Worm (Caenorhabditis elegans) whole organism, young adult: ENCODE measurements around the gene F54D10.4.
A peak's percentile ranks its signal among the peaks of the same experiment; 100 is the strongest.

Experiments
- B0035.1 ChIP-seq: sonication (generic microtip); optimal IDR thresholded peaks from 2 replicates; lab custom pipeline; 2016; ENCODE audit warnings: missing genetic modification characterization, mild to moderate bottlenecking, missing compliant biosample characterization, missing genotype, missing genetic modification reagents
- C06A6.2 ChIP-seq: fragments of 200-800 bp; sonication (Bioruptor generic); conservative IDR thresholded peaks from 2 replicates; pipeline ENCODE4 v1.3.6; 2022; ENCODE audit warnings: missing genetic modification characterization, missing compliant biosample characterization
- D2030.7 ChIP-seq: fragments of 200-800 bp; sonication (Bioruptor generic); IDR thresholded peaks from 2 replicates; pipeline ENCODE4 v1.3.6; 2022; ENCODE audit warnings: missing genetic modification reagents, missing genetic modification characterization, missing compliant biosample characterization
- F10E7.11 ChIP-seq: sonication (generic microtip); optimal IDR thresholded peaks from 2 replicates; lab custom pipeline; 2017; ENCODE audit warnings: mild to moderate bottlenecking, missing genetic modification characterization, moderate library complexity, missing compliant biosample characterization
- F23B12.7 ChIP-seq: sonication (generic microtip); optimal IDR thresholded peaks from 2 replicates; lab custom pipeline; 2017; ENCODE audit warnings: missing genetic modification characterization, mild to moderate bottlenecking, missing compliant biosample characterization, antibody characterized with exemption, moderate library complexity; ENCODE audit not compliant: insufficient read depth
- F33H1.4 ChIP-seq: fragments of 200-800 bp; sonication (Bioruptor generic); IDR thresholded peaks from 2 replicates; pipeline ENCODE4 v1.3.6; 2022; ENCODE audit warnings: missing genetic modification reagents, missing genetic modification characterization, missing compliant biosample characterization
- F39B2.1 ChIP-seq: fragments of 200-800 bp; sonication (Bioruptor generic); IDR thresholded peaks from 2 replicates; pipeline ENCODE4 v1.3.6; 2022; ENCODE audit warnings: missing genetic modification reagents, missing genetic modification characterization, missing compliant biosample characterization
- F55B11.4 ChIP-seq: sonication (generic microtip); optimal IDR thresholded peaks from 2 replicates; lab custom pipeline; 2016; ENCODE audit warnings: missing compliant biosample characterization, missing genetic modification characterization, borderline replicate concordance; ENCODE audit not compliant: insufficient read depth
- F57A8.1 ChIP-seq: fragments of 200-800 bp; sonication (Bioruptor generic); optimal IDR thresholded peaks from 2 replicates; lab custom pipeline; 2018; ENCODE audit warnings: mild to moderate bottlenecking, missing genetic modification characterization, moderate library complexity, missing compliant biosample characterization
- F57C9.4 ChIP-seq: sonication (generic microtip); optimal IDR thresholded peaks from 2 replicates; lab custom pipeline; 2017; ENCODE audit warnings: mild to moderate bottlenecking, missing genetic modification characterization, missing compliant biosample characterization
- Y53G8AR.9 ChIP-seq: fragments of 200-800 bp; sonication (Bioruptor generic); conservative IDR thresholded peaks from 2 replicates; pipeline ENCODE4 v1.3.6; 2022; ENCODE audit warnings: missing genetic modification reagents, missing genetic modification characterization, missing compliant biosample characterization
- Y56A3A.18 ChIP-seq: fragments of 200-800 bp; sonication (Bioruptor generic); IDR thresholded peaks from 2 replicates; pipeline ENCODE4 v1.3.6; 2022; ENCODE audit warnings: missing genetic modification reagents, missing genetic modification characterization, missing compliant biosample characterization
- ama-1 ChIP-seq, 3 experiments: fragments of 150-350 bp in 1 of 3; sonication (generic microtip) in 2 of 3; optimal IDR thresholded peaks; 2 replicates each; lab custom pipeline; 2014 to 2018; ENCODE audit warnings: missing biosample characterization in 2 of 3, missing genetic modification characterization in 2 of 3, missing genetic modification reagents in 2 of 3
- aptf-2 ChIP-seq: fragments of 200-800 bp; sonication (Bioruptor generic); conservative IDR thresholded peaks from 2 replicates; pipeline ENCODE4 v1.3.6; 2022; ENCODE audit warnings: missing genetic modification reagents, missing genetic modification characterization, missing compliant biosample characterization
- athp-1 ChIP-seq: sonication (generic microtip); optimal IDR thresholded peaks from 2 replicates; lab custom pipeline; 2017; ENCODE audit warnings: mild to moderate bottlenecking, missing genetic modification characterization, missing compliant biosample characterization
- ccch-3 ChIP-seq: fragments of 200-800 bp; sonication (Bioruptor generic); optimal IDR thresholded peaks from 2 replicates; lab custom pipeline; 2018; ENCODE audit warnings: mild to moderate bottlenecking, missing genetic modification characterization, missing compliant biosample characterization
- cebp-1 ChIP-seq, 2 experiments: fragments of 200-800 bp in 1 of 2; sonication (Bioruptor generic) in 1 of 2; sonication (generic microtip) in 1 of 2; IDR thresholded peaks in 1 of 2; optimal IDR thresholded peaks in 1 of 2; 2 replicates each; pipeline versions ENCODE4 v1.3.6 to Lab custom; 2017 to 2022; ENCODE audit warnings: missing compliant biosample characterization in 2 of 2, missing genetic modification characterization in 2 of 2, mild to moderate bottlenecking in 1 of 2, missing genetic modification reagents in 1 of 2, moderate library complexity in 1 of 2
- ceh-100 ChIP-seq: fragments of 200-800 bp; sonication (Bioruptor generic); IDR thresholded peaks from 2 replicates; pipeline ENCODE4 v1.3.6; 2022; ENCODE audit warnings: missing genetic modification reagents, missing genetic modification characterization, missing compliant biosample characterization
- ceh-40 ChIP-seq: fragments of 200-800 bp; sonication (Bioruptor generic); IDR thresholded peaks from 2 replicates; pipeline ENCODE4 v1.3.6; 2022; ENCODE audit warnings: missing genetic modification characterization, missing compliant biosample characterization
- ceh-79 ChIP-seq: sonication (generic microtip); optimal IDR thresholded peaks from 2 replicates; lab custom pipeline; 2017; ENCODE audit warnings: mild to moderate bottlenecking, missing genetic modification characterization, missing compliant biosample characterization
- die-1 ChIP-seq: sonication (generic microtip); optimal IDR thresholded peaks from 2 replicates; lab custom pipeline; 2016; ENCODE audit warnings: missing genotype, mild to moderate bottlenecking, missing genetic modification characterization, missing compliant biosample characterization
- ekl-4 ChIP-seq: fragments of 200-800 bp; sonication (Bioruptor generic); IDR thresholded peaks from 2 replicates; pipeline ENCODE4 v1.3.6; 2022; ENCODE audit warnings: missing genetic modification reagents, missing genetic modification characterization, missing compliant biosample characterization
- hmg-20 ChIP-seq: fragments of 200-800 bp; sonication (Bioruptor generic); IDR thresholded peaks from 2 replicates; pipeline ENCODE4 v1.3.6; 2022; ENCODE audit warnings: missing genetic modification reagents, missing genetic modification characterization, missing compliant biosample characterization
- lin-35 ChIP-seq, 3 experiments: fragments of 150-350 bp in 2 of 3; sonication (generic microtip) in 1 of 3; optimal IDR thresholded peaks; 2 replicates each; lab custom pipeline; 2014 to 2018; ENCODE audit warnings: missing biosample characterization in 3 of 3, missing genetic modification characterization in 3 of 3, missing genetic modification reagents in 3 of 3
- lir-1 ChIP-seq: fragments of 200-800 bp; sonication (Bioruptor generic); conservative IDR thresholded peaks from 2 replicates; pipeline ENCODE4 v1.3.6; 2022; ENCODE audit warnings: missing genetic modification reagents, missing genetic modification characterization, missing compliant biosample characterization
- lsl-1 ChIP-seq: fragments of 200-800 bp; sonication (Bioruptor generic); optimal IDR thresholded peaks from 2 replicates; lab custom pipeline; 2018; ENCODE audit warnings: mild to moderate bottlenecking, missing genetic modification characterization, moderate library complexity, missing compliant biosample characterization
- lsy-27 ChIP-seq: sonication (generic microtip); optimal IDR thresholded peaks from 2 replicates; lab custom pipeline; 2017; ENCODE audit warnings: missing genetic modification characterization, mild to moderate bottlenecking, missing compliant biosample characterization, antibody characterized with exemption, missing genotype, borderline replicate concordance; ENCODE audit not compliant: insufficient read depth
- madf-10 ChIP-seq: sonication (generic microtip); optimal IDR thresholded peaks from 2 replicates; lab custom pipeline; 2016; ENCODE audit warnings: mild to moderate bottlenecking, missing genetic modification characterization, missing compliant biosample characterization
- madf-6 ChIP-seq: fragments of 200-800 bp; sonication (Bioruptor generic); IDR thresholded peaks from 2 replicates; pipeline ENCODE4 v1.3.6; 2022; ENCODE audit warnings: missing genetic modification reagents, missing genetic modification characterization, missing compliant biosample characterization
- madf-8 ChIP-seq: fragments of 200-800 bp; sonication (Bioruptor generic); conservative IDR thresholded peaks from 2 replicates; pipeline ENCODE4 v1.3.6; 2022; ENCODE audit warnings: missing genetic modification reagents, missing genetic modification characterization, missing compliant biosample characterization
- mcd-1 ChIP-seq: fragments of 200-800 bp; sonication (Bioruptor generic); IDR thresholded peaks from 2 replicates; pipeline ENCODE4 v1.3.6; 2022; ENCODE audit warnings: missing genetic modification reagents, missing genetic modification characterization, missing compliant biosample characterization
- nhr-120 ChIP-seq: fragments of 200-800 bp; sonication (Bioruptor generic); IDR thresholded peaks from 2 replicates; pipeline ENCODE4 v1.3.6; 2022; ENCODE audit warnings: missing genetic modification characterization, missing compliant biosample characterization
- nhr-80 ChIP-seq: sonication (generic microtip); optimal IDR thresholded peaks from 2 replicates; lab custom pipeline; 2016; ENCODE audit warnings: missing genetic modification characterization, missing compliant biosample characterization
- nhr-90 ChIP-seq: sonication (generic microtip); optimal IDR thresholded peaks from 2 replicates; lab custom pipeline; 2016; ENCODE audit warnings: missing genotype, mild to moderate bottlenecking, missing genetic modification characterization, missing compliant biosample characterization
- rcor-1 ChIP-seq: fragments of 200-800 bp; sonication (Bioruptor generic); IDR thresholded peaks from 2 replicates; pipeline ENCODE4 v1.3.6; 2022; ENCODE audit warnings: missing genetic modification reagents, missing genetic modification characterization, missing compliant biosample characterization
- repo-1 ChIP-seq: sonication (generic microtip); optimal IDR thresholded peaks from 2 replicates; lab custom pipeline; 2017; ENCODE audit warnings: mild to moderate bottlenecking, missing genetic modification characterization, missing compliant biosample characterization
- rpc-1 ChIP-seq, 2 experiments: fragments of 150-350 bp in 1 of 2; sonication (generic microtip) in 1 of 2; optimal IDR thresholded peaks; 2 replicates each; lab custom pipeline; 2014 to 2018; ENCODE audit warnings: missing biosample characterization in 1 of 2, missing genetic modification characterization in 1 of 2, missing genetic modification reagents in 1 of 2, missing genotype in 1 of 2
- sdz-38 ChIP-seq: sonication (generic microtip); optimal IDR thresholded peaks from 2 replicates; lab custom pipeline; 2016; ENCODE audit warnings: missing genotype, missing genetic modification characterization, missing compliant biosample characterization
- snpc-1.1 ChIP-seq: sonication (generic microtip); optimal IDR thresholded peaks from 2 replicates; lab custom pipeline; 2017; ENCODE audit warnings: missing genetic modification characterization, mild to moderate bottlenecking, missing compliant biosample characterization, antibody characterized with exemption, moderate library complexity, missing genotype, missing genetic modification reagents; ENCODE audit not compliant: insufficient read depth
- snpc-3.4 ChIP-seq: sonication (generic microtip); optimal IDR thresholded peaks from 2 replicates; lab custom pipeline; 2017; ENCODE audit warnings: missing genetic modification characterization, mild to moderate bottlenecking, missing compliant biosample characterization, antibody characterized with exemption, moderate library complexity, missing genotype, missing genetic modification reagents
- snpc-4 ChIP-seq, 5 experiments: fragments of 150-350 bp in 1 of 5; sonication (generic microtip) in 4 of 5; optimal IDR thresholded peaks; 2 replicates each; lab custom pipeline; 2014 to 2018; ENCODE audit warnings: missing genetic modification characterization in 5 of 5, missing biosample characterization in 3 of 5, antibody characterized with exemption in 2 of 5, mild to moderate bottlenecking in 2 of 5, missing compliant biosample characterization in 2 of 5, missing genotype in 2 of 5, moderate library complexity in 2 of 5, missing genetic modification reagents in 1 of 5
- unc-130 ChIP-seq: sonication (generic microtip); optimal IDR thresholded peaks from 2 replicates; lab custom pipeline; 2016; ENCODE audit warnings: missing genetic modification reagents, missing genetic modification characterization, missing compliant biosample characterization
- xnd-1 ChIP-seq: sonication (generic microtip); optimal IDR thresholded peaks from 2 replicates; lab custom pipeline; 2016; ENCODE audit warnings: missing genotype, missing genetic modification reagents, missing genetic modification characterization, missing compliant biosample characterization
- ztf-22 ChIP-seq: fragments of 200-800 bp; sonication (Bioruptor generic); optimal IDR thresholded peaks from 2 replicates; lab custom pipeline; 2018; ENCODE audit warnings: mild to moderate bottlenecking, missing genetic modification characterization, moderate library complexity, missing compliant biosample characterization
- ztf-3 ChIP-seq: fragments of 200-800 bp; sonication (Bioruptor generic); optimal IDR thresholded peaks from 2 replicates; lab custom pipeline; 2018; ENCODE audit warnings: mild to moderate bottlenecking, missing genetic modification characterization, missing compliant biosample characterization

Gene F54D10.4

DNA sequence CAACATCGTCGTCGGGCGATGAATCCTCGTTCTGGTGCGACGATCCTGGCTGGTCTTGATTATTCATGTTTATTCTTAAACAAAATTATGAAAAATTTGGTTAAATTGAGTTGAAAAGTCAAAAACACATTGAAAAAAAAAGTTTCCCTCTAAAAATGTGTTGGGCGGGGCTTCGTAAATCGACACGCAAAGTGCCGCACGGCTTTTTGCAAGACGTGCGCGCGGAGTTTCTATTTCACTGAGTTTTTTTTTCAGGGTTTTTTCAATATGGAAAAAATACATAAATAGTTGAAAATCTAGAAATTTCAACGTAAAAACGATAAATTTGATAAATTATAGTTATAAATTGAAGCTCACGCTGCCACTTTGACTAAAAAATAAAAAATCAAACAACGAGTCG is 1.2 kb upstream of the F54D10.4 start, which contains the start of gene F54D10.5 (continued):
- TF ChIP-seq lin-35 (GFP tag; optimal IDR thresholded peaks at IDR 0.05; lab: Kevin White, UChicago) (peak in 1 of 3 experiments; percentile 83), F23B12.7 (tag; lab: Kevin White, UChicago) (peak; percentile 67), lsy-27 (tag; lab: Kevin White, UChicago) (no peak), hmg-20 (GFP tag; lab: Robert Waterston, UW) (no peak), athp-1 (tag; lab: Kevin White, UChicago) (no peak), mcd-1 (GFP tag; lab: Robert Waterston, UW) (peak; percentile 73), die-1 (tag; lab: Kevin White, UChicago) (no peak), snpc-4 (GFP tag; optimal IDR thresholded peaks at IDR 0.05; lab: Kevin White, UChicago) (no peak), snpc-4 (tag; optimal IDR thresholded peaks at IDR 0.05; lab: Kevin White, UChicago) (no peak), rcor-1 (peak; percentile 44), ceh-79 (tag; lab: Kevin White, UChicago) (no peak), unc-130 (no peak), F33H1.4 (peak; percentile 22; the same call in 1 of the 2 replicates), rpc-1 (optimal IDR thresholded peaks at IDR 0.05; lab: Kevin White, UChicago) (peak; percentile 25), rpc-1 (tag; optimal IDR thresholded peaks at IDR 0.05; lab: Kevin White, UChicago) (no peak), ccch-3 (GFP tag; lab: Kevin White, UChicago) (no peak), B0035.1 (no peak), aptf-2 (no peak), madf-10 (tag; lab: Kevin White, UChicago) (no peak), F57A8.1 (GFP tag; lab: Kevin White, UChicago) (no peak), xnd-1 (tag; lab: Kevin White, UChicago) (no peak), F55B11.4 (tag; lab: Kevin White, UChicago) (no peak), lir-1 (GFP tag; lab: Robert Waterston, UW) (no peak), D2030.7 (GFP tag; lab: Robert Waterston, UW) (0 out of 2 replicates have a peak, but pooled peaks have one; percentile 33), F57C9.4 (tag; lab: Kevin White, UChicago) (no peak), madf-6 (GFP tag; lab: Robert Waterston, UW) (peak; percentile 63; the same call in 1 of the 2 replicates), ama-1 (optimal IDR thresholded peaks at IDR 0.05; lab: Kevin White, UChicago) (no peak), ama-1 (GFP tag; optimal IDR thresholded peaks at IDR 0.05; lab: Kevin White, UChicago) (no peak), sdz-38 (tag; lab: Kevin White, UChicago) (no peak), ceh-40 (no peak), nhr-90 (no peak), F10E7.11 (tag; lab: Kevin White, UChicago) (no peak), snpc-1.1 (tag; lab: Kevin White, UChicago) (peak; percentile 33), repo-1 (no peak), lsl-1 (GFP tag; lab: Kevin White, UChicago) (no peak), C06A6.2 (GFP tag; lab: Robert Waterston, UW) (no peak; the same call in 1 of the 2 replicates), Y53G8AR.9 (GFP tag; lab: Robert Waterston, UW) (0 out of 2 replicates have a peak, but pooled peaks have one; percentile 14), Y56A3A.18 (GFP tag; lab: Robert Waterston, UW) (no peak), nhr-80 (tag; lab: Kevin White, UChicago) (no peak), ztf-3 (GFP tag; lab: Kevin White, UChicago) (no peak), madf-8 (GFP tag; lab: Robert Waterston, UW) (no peak), F39B2.1 (GFP tag; lab: Robert Waterston, UW) (no peak), ztf-22 (GFP tag; lab: Kevin White, UChicago) (no peak), cebp-1 (GFP tag; IDR thresholded peaks at IDR 0.05; lab: Robert Waterston, UW) (no peak), cebp-1 (tag; optimal IDR thresholded peaks at IDR 0.05; lab: Kevin White, UChicago) (peak; percentile 53), ekl-4 (GFP tag; lab: Robert Waterston, UW) (peak; percentile 25; the same call in 1 of the 2 replicates), ceh-100 (GFP tag; lab: Robert Waterston, UW) (peak; percentile 26; the same call in 1 of the 2 replicates), snpc-3.4 (peak; percentile 25), nhr-120 (GFP tag; lab: Robert Waterston, UW) (no peak)
